Worm (Caenorhabditis elegans): ENCODE results near the gene mdmh-35.
A peak's percentile ranks its signal among the peaks of the same experiment; 100 is the strongest.

Gene mdmh-35

ce11 chrII:7888759-7889158 is 33.2 kb upstream of the mdmh-35 start:
- TF ChIP-seq unc-86 (tag; optimal IDR thresholded peaks at IDR 0.05) (no peak), C38D4.7 (GFP tag; optimal IDR thresholded peaks at IDR 0.05) (no peak), hlh-13 (GFP tag; optimal IDR thresholded peaks at IDR 0.05) (no peak), unc-42 (tag; optimal IDR thresholded peaks at IDR 0.05) (no peak), syd-9 (tag; optimal IDR thresholded peaks at IDR 0.05) (no peak), ama-1 (optimal IDR thresholded peaks at IDR 0.05) (no peak), sdc-2 (tag; optimal IDR thresholded peaks at IDR 0.05) (no peak), hlh-15 (tag; optimal IDR thresholded peaks at IDR 0.05) (no peak), fax-1 (tag; optimal IDR thresholded peaks at IDR 0.05) (no peak)

- TF ChIP-seq unc-3 (GFP tag; conservative IDR thresholded peaks at IDR 0.05), result no peak
- no peak for TF ChIP-seq unc-3 (tag; optimal IDR thresholded peaks at IDR 0.05)
- no peak for TF ChIP-seq gmeb-2 (tag; optimal IDR thresholded peaks at IDR 0.05)
- peak; percentile 16 for TF ChIP-seq unc-42 (tag; optimal IDR thresholded peaks at IDR 0.05)
- TF ChIP-seq lim-6 (tag; optimal IDR thresholded peaks at IDR 0.05), result no peak
- no peak for TF ChIP-seq ceh-45 (GFP tag; IDR thresholded peaks at IDR 0.05)
- TF ChIP-seq ceh-30 (tag; optimal IDR thresholded peaks at IDR 0.05), result no peak
- TF ChIP-seq hlh-8 (tag; optimal IDR thresholded peaks at IDR 0.05), result no peak
- no peak for TF ChIP-seq ceh-14 (tag; optimal IDR thresholded peaks at IDR 0.05)
- TF ChIP-seq sdc-2 (tag; optimal IDR thresholded peaks at IDR 0.05), result no peak
- TF ChIP-seq nhr-232 (tag; optimal IDR thresholded peaks at IDR 0.05), result no peak
- TF ChIP-seq dve-1 (tag; optimal IDR thresholded peaks at IDR 0.05), result no peak
- TF ChIP-seq nfya-1 (tag; optimal IDR thresholded peaks at IDR 0.05), result no peak
- TF ChIP-seq hlh-6 (tag; optimal IDR thresholded peaks at IDR 0.05), result no peak
- peak; percentile 19 for TF ChIP-seq unc-55 (GFP tag; optimal IDR thresholded peaks at IDR 0.05)
- TF ChIP-seq ztf-16 (tag; optimal IDR thresholded peaks at IDR 0.05), result no peak
- no peak for TF ChIP-seq npax-4 (tag; optimal IDR thresholded peaks at IDR 0.05)
- no peak for TF ChIP-seq ceh-2 (tag; optimal IDR thresholded peaks at IDR 0.05)
Measured at ce11 chrII:7887295-7887694, 31.8 kb upstream of the mdmh-35 start.

- TF ChIP-seq K09A11.1 (tag; optimal IDR thresholded peaks at IDR 0.05; ENCODE audit: insufficient read depth) (no peak), ceh-48 (tag; optimal IDR thresholded peaks at IDR 0.05) (peak; percentile 92), ceh-6 (GFP tag; optimal IDR thresholded peaks at IDR 0.05) (no peak), hlh-8 (tag; optimal IDR thresholded peaks at IDR 0.05) (no peak)
Measured at ce11 chrII:7884898-7885297, 29.4 kb upstream of the mdmh-35 start.

- TF ChIP-seq hlh-13 (GFP tag; optimal IDR thresholded peaks at IDR 0.05), result peak; percentile 30
Measured at ce11 chrII:7883163-7883562, 27.6 kb upstream of the mdmh-35 start.

ce11 chrII:7880373-7880862 is 24.9 kb upstream of the mdmh-35 start, which contains the start of gene perm-1:
Gene perm-1 (plus strand): TSS chrII:7880812.
- no peak for TF ChIP-seq C08G9.2 (tag; optimal IDR thresholded peaks at IDR 0.05)
- no peak for TF ChIP-seq nhr-232 (tag; optimal IDR thresholded peaks at IDR 0.05)
- TF ChIP-seq fkh-10 (GFP tag; optimal IDR thresholded peaks at IDR 0.05), result no peak
- TF ChIP-seq eyg-1 (tag; optimal IDR thresholded peaks at IDR 0.05), result no peak
- no peak for TF ChIP-seq tbx-2 (tag; optimal IDR thresholded peaks at IDR 0.05)
- no peak for TF ChIP-seq npax-4 (tag; optimal IDR thresholded peaks at IDR 0.05)
- TF ChIP-seq ttx-3 (tag; optimal IDR thresholded peaks at IDR 0.05), result no peak
- no peak for TF ChIP-seq unc-86 (tag; optimal IDR thresholded peaks at IDR 0.05)
- TF ChIP-seq ceh-19 (GFP tag; optimal IDR thresholded peaks at IDR 0.05), result no peak
- TF ChIP-seq K02D7.2 (tag; optimal IDR thresholded peaks at IDR 0.05), result no peak
- no peak for TF ChIP-seq pat-9 (tag; optimal IDR thresholded peaks at IDR 0.05)
- TF ChIP-seq madf-2 (tag; optimal IDR thresholded peaks at IDR 0.05), result no peak
- TF ChIP-seq pax-1 (tag; optimal IDR thresholded peaks at IDR 0.05), result no peak
- no peak for TF ChIP-seq Y22D7AL.16 (tag; optimal IDR thresholded peaks at IDR 0.05)
- no peak for TF ChIP-seq C38D4.7 (GFP tag; optimal IDR thresholded peaks at IDR 0.05)

All from whole organism, late embryonic.